Worm (Caenorhabditis elegans) whole organism, L4/young adult: ENCODE results near the gene cyp-33C5.

Source experiments
- W03F9.2 ChIP-seq: fragments of 150-350 bp; optimal IDR thresholded peaks from 2 replicates; lab custom pipeline; 2014; ENCODE audit warnings: missing biosample characterization, missing genetic modification characterization
- dao-5 ChIP-seq: sonication (generic microtip); optimal IDR thresholded peaks from 2 replicates; lab custom pipeline; 2016; ENCODE audit warnings: missing genotype, missing genetic modification characterization, moderate library complexity, missing compliant biosample characterization
- him-1 ChIP-seq: sonication (generic microtip); optimal IDR thresholded peaks from 2 replicates; lab custom pipeline; 2016; ENCODE audit warnings: missing genotype, missing genetic modification reagents, missing genetic modification characterization, missing compliant biosample characterization

Gene cyp-33C5

ce11 chrV:2244751-2245150 lies at the start of gene cyp-33C5:
TSS of gene cyp-33C5 (plus strand) at chrV:2245004.
- no peak for TF ChIP-seq W03F9.2 (tag; lab: Kevin White, UChicago)
- no peak for TF ChIP-seq dao-5
- TF ChIP-seq him-1 (tag; lab: Kevin White, UChicago), result no peak

- no peak for TF ChIP-seq W03F9.2 (tag; lab: Kevin White, UChicago)
- no peak for TF ChIP-seq dao-5
- TF ChIP-seq him-1 (tag; lab: Kevin White, UChicago), result no peak
Observed at ce11 chrV:2199594-2199993, 45.2 kb upstream of the cyp-33C5 start.

ce11 chrV:2200402-2200801 lies 44.4 kb upstream of the cyp-33C5 start:
- TF ChIP-seq him-1 (tag; lab: Kevin White, UChicago) (no peak), W03F9.2 (tag; lab: Kevin White, UChicago) (no peak), dao-5 (no peak)

- no peak for TF ChIP-seq dao-5
- no peak for TF ChIP-seq him-1 (tag; lab: Kevin White, UChicago)
- TF ChIP-seq W03F9.2 (tag; lab: Kevin White, UChicago), result no peak
Observed at ce11 chrV:2201240-2201639, 43.6 kb upstream of the cyp-33C5 start, which contains the start of gene cyp-32B1. TSS of gene cyp-32B1 (minus strand) at chrV:2201415.

ce11 chrV:2204080-2204479 lies 40.7 kb upstream of the cyp-33C5 start, which contains the start of gene cyp-33C12:
TSS of gene cyp-33C12 (minus strand) at chrV:2204400.
- no peak for TF ChIP-seq him-1 (tag; lab: Kevin White, UChicago)
- no peak for TF ChIP-seq dao-5
- TF ChIP-seq W03F9.2 (tag; lab: Kevin White, UChicago), result no peak

ce11 chrV:2206181-2206580 lies 38.6 kb upstream of the cyp-33C5 start, which contains the start of gene srt-40:
TSS of gene srt-40 (minus strand) at chrV:2206281.
- no peak for TF ChIP-seq him-1 (tag; lab: Kevin White, UChicago)
- TF ChIP-seq W03F9.2 (tag; lab: Kevin White, UChicago), result no peak
- no peak for TF ChIP-seq dao-5

ce11 chrV:2206801-2207200 lies 38.0 kb upstream of the cyp-33C5 start, which contains the start of gene svh-11:
TSS of gene svh-11 (plus strand) at chrV:2207101.
- no peak for TF ChIP-seq dao-5
- TF ChIP-seq W03F9.2 (tag; lab: Kevin White, UChicago), result no peak
- no peak for TF ChIP-seq him-1 (tag; lab: Kevin White, UChicago)

ce11 chrV:2207527-2207926 lies 37.3 kb upstream of the cyp-33C5 start:
- no peak for TF ChIP-seq him-1 (tag; lab: Kevin White, UChicago)
- no peak for TF ChIP-seq W03F9.2 (tag; lab: Kevin White, UChicago)
- no peak for TF ChIP-seq dao-5

ce11 chrV:2211936-2212335 lies 32.9 kb upstream of the cyp-33C5 start, which contains the start of gene nhr-133:
TSS of gene nhr-133 (minus strand) at chrV:2212118.
- TF ChIP-seq him-1 (tag; lab: Kevin White, UChicago), result no peak
- TF ChIP-seq W03F9.2 (tag; lab: Kevin White, UChicago), result no peak
- no peak for TF ChIP-seq dao-5

ce11 chrV:2214428-2215038 lies 30.3 kb upstream of the cyp-33C5 start, which contains the start of gene nhr-184:
TSS of gene nhr-184 (minus strand) at chrV:2214478.
- TF ChIP-seq W03F9.2 (tag; lab: Kevin White, UChicago), result peak; percentile 33
- no peak for TF ChIP-seq dao-5
- TF ChIP-seq him-1 (tag; lab: Kevin White, UChicago), result no peak

ce11 chrV:2215352-2215751 lies 29.5 kb upstream of the cyp-33C5 start, which contains the start of gene nstp-8:
TSS of gene nstp-8 (plus strand) at chrV:2215652.
- no peak for TF ChIP-seq him-1 (tag; lab: Kevin White, UChicago)
- TF ChIP-seq W03F9.2 (tag; lab: Kevin White, UChicago), result no peak
- no peak for TF ChIP-seq dao-5

ce11 chrV:2216927-2217326 lies 27.9 kb upstream of the cyp-33C5 start:
- TF ChIP-seq W03F9.2 (tag; lab: Kevin White, UChicago) (no peak), dao-5 (no peak), him-1 (tag; lab: Kevin White, UChicago) (no peak)

ce11 chrV:2218803-2219202 lies 26.0 kb upstream of the cyp-33C5 start, which contains the start of gene nhr-56:
TSS of gene nhr-56 (plus strand) at chrV:2219004.
- TF ChIP-seq him-1 (tag; lab: Kevin White, UChicago) (no peak), W03F9.2 (tag; lab: Kevin White, UChicago) (no peak), dao-5 (no peak)

ce11 chrV:2221764-2222163 lies 23.0 kb upstream of the cyp-33C5 start, which contains the start of gene nhr-128:
TSS of gene nhr-128 (plus strand) at chrV:2222064.
- no peak for TF ChIP-seq him-1 (tag; lab: Kevin White, UChicago)
- TF ChIP-seq W03F9.2 (tag; lab: Kevin White, UChicago), result no peak
- TF ChIP-seq dao-5, result no peak
